Worm (Caenorhabditis elegans): ENCODE measurements around the gene F45D3.2.
A peak's percentile ranks its signal among the peaks of the same experiment; 100 is the strongest.

F45D3.2 gene

DNA sequence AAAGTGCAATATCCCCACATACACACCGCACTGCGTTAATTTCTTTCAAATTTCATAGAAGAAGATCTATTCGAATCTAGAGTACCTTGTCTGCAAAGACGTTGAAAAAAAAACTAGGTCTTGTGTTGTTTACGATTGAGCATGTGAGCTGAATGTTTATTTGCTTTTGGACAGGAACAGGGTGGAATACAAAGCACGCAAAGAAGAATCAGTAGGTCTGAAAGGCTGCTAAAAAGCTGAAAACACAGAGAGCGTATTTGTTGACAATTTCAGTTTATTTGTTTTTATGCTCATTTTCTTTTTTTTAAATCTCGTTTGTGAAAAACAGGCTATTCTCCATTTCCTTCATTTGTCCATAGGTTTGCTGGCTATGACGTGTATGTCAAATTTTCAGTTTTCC is 5.9 kb upstream of the F45D3.2 start:
- TF ChIP-seq tbx-8 (GFP tag; optimal IDR thresholded peaks at IDR 0.05): no peak
- TF ChIP-seq ceh-83 (GFP tag; optimal IDR thresholded peaks at IDR 0.05): no peak
- no peak for TF ChIP-seq elt-1 (tag; optimal IDR thresholded peaks at IDR 0.05; ENCODE audit: borderline replicate concordance, insufficient read depth)
- TF ChIP-seq ces-1 (GFP tag; optimal IDR thresholded peaks at IDR 0.05): no peak
- no peak for TF ChIP-seq blmp-1 (tag; optimal IDR thresholded peaks at IDR 0.05)
- no peak for TF ChIP-seq hlh-1 (tag; optimal IDR thresholded peaks at IDR 0.05)
- TF ChIP-seq ceh-43 (GFP tag; optimal IDR thresholded peaks at IDR 0.05): no peak
- no peak for TF ChIP-seq elt-3 (tag; optimal IDR thresholded peaks at IDR 0.05)
- no peak for TF ChIP-seq unc-120 (tag; optimal IDR thresholded peaks at IDR 0.05; ENCODE audit: poor library complexity, severe bottlenecking)
- no peak for TF ChIP-seq nhr-237 (tag; optimal IDR thresholded peaks at IDR 0.05)
- TF ChIP-seq lsy-2 (tag; optimal IDR thresholded peaks at IDR 0.05): no peak

- TF ChIP-seq tbx-8 (GFP tag; optimal IDR thresholded peaks at IDR 0.05): no peak
These were observed 4.3 kb upstream of the F45D3.2 start for ce11 chrV:12536409-12537038.

ce11 chrV:12537505-12537904 is 3.3 kb upstream of the F45D3.2 start:
- no peak for TF ChIP-seq nhr-76 (tag; optimal IDR thresholded peaks at IDR 0.05)
- TF ChIP-seq lin-32 (GFP tag; optimal IDR thresholded peaks at IDR 0.05): no peak
- no peak for TF ChIP-seq tbx-8 (GFP tag; optimal IDR thresholded peaks at IDR 0.05)
- no peak for TF ChIP-seq drap-1 (GFP tag; optimal IDR thresholded peaks at IDR 0.05)
- no peak for TF ChIP-seq ceh-39 (tag; optimal IDR thresholded peaks at IDR 0.05)
- TF ChIP-seq sem-2 (GFP tag; optimal IDR thresholded peaks at IDR 0.05): no peak
- no peak for TF ChIP-seq snpc-4 (tag; optimal IDR thresholded peaks at IDR 0.05)
- TF ChIP-seq mab-5 (tag; optimal IDR thresholded peaks at IDR 0.05): no peak
- no peak for TF ChIP-seq lin-13 (tag; optimal IDR thresholded peaks at IDR 0.05)
- no peak for TF ChIP-seq ces-1 (GFP tag; optimal IDR thresholded peaks at IDR 0.05)
- TF ChIP-seq M03D4.4 (tag; optimal IDR thresholded peaks at IDR 0.05): no peak

DNA sequence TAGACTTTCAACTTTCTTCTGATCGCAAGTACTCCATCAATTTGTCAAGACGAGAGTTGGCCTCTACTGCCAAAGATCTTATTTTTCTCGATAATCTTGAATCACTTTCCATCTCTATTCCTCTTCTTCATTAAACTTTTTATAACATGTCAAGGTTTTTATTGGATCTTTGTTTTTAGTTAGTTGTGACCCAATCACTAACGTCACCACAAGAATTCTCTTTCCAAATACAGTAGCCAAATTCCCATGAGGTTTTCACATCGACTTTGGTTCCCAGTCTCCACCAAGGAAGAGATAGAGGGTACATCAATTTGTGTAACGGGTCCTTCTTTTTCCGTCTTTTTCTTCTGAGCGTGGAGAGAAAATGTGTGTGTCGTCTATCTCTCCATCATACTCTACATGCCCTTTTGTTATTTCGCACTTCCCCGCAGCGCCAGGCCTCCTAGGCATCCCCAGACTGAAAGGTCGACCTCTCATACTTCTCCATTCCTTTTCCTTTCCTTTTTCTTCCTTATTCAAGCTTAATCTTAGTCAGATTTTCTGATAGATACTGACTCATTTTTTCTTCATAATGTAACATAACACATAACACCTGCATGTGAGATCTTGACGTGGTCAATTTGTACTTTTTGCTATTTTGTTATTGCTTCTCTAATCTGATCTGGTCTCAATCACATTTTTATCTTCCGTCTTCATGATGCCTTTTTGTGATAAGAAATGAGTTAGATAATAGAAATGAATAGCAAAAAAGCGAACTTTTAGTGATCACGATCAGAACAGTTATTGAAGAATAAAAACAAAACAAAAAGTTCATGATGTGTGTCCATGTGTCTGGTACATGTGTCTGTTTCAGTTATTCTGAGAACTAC is 1.6 kb upstream of the F45D3.2 start:
- TF ChIP-seq ces-1 (GFP tag; optimal IDR thresholded peaks at IDR 0.05) (peak; percentile 3), mls-2 (tag; optimal IDR thresholded peaks at IDR 0.05) (no peak), elt-1 (tag; optimal IDR thresholded peaks at IDR 0.05; ENCODE audit: borderline replicate concordance, insufficient read depth) (no peak)

DNA sequence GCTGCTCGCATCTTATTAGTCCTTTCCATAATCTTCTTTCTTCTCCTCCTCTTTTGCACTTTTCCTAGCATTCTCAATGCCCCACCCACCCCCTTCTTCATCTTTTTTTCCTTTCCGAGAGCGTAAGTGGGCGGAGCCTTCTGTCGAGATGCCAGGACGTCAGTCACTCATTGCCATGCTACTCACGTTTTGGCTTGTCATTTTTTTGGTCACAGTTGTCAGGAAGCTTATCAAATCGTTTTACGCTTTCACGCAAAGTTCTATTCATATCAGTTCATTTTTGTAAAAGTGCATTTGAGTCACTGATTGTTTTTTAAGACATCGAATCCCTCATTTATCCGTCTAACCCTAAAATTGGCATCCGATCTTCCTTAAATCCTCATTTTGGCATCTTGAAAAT is 821 bp upstream of the F45D3.2 start:
- TF ChIP-seq blmp-1 (tag; optimal IDR thresholded peaks at IDR 0.05) (no peak), sem-2 (GFP tag; optimal IDR thresholded peaks at IDR 0.05) (no peak), ces-1 (GFP tag; optimal IDR thresholded peaks at IDR 0.05) (no peak), nhr-12 (tag; optimal IDR thresholded peaks at IDR 0.05) (no peak), mab-5 (tag; optimal IDR thresholded peaks at IDR 0.05) (no peak), elt-3 (tag; optimal IDR thresholded peaks at IDR 0.05) (no peak), lin-32 (GFP tag; optimal IDR thresholded peaks at IDR 0.05) (no peak), drap-1 (GFP tag; optimal IDR thresholded peaks at IDR 0.05) (no peak), ceh-39 (tag; optimal IDR thresholded peaks at IDR 0.05) (no peak), ceh-43 (GFP tag; optimal IDR thresholded peaks at IDR 0.05) (no peak), nhr-76 (tag; optimal IDR thresholded peaks at IDR 0.05) (no peak)

ce11 chrV:12541207-12541606 is 368 bp downstream of the F45D3.2 start:
- TF ChIP-seq nhr-28 (tag; optimal IDR thresholded peaks at IDR 0.05) (no peak), nhr-12 (tag; optimal IDR thresholded peaks at IDR 0.05) (no peak), snpc-4 (tag; optimal IDR thresholded peaks at IDR 0.05) (no peak), mep-1 (tag; optimal IDR thresholded peaks at IDR 0.05) (no peak), unc-120 (tag; optimal IDR thresholded peaks at IDR 0.05; ENCODE audit: poor library complexity, severe bottlenecking) (no peak)

DNA sequence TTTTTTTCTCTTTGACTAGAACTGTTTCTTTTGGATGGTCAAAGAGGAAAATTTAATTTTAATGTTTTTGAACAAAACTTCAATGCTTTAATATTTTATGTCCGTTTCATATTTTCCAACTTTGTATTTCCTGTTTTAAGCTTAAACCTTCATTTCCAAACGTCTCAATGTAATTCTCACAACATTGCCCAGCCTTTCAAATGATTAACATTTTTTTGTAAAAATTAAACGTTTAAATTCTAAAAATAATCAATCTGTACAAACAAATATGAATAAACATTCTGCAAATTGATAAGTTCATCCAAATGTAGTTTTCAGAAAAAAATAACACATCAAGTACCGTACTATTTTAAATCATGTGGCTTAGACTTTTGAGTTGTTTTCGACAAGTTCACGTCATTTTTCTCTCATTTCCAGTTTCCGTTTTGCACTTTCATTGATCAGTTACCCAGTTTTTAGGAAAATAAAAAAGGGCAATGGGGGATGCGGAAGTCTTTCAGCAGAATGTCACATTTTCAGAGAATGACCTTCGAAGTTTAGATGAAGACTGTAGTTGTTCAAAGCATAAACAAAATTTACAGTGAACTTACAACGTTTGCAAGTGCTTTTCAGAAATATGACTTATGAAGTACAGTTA is 2.0 kb downstream of the F45D3.2 start:
- TF ChIP-seq nhr-12 (tag; optimal IDR thresholded peaks at IDR 0.05): no peak
- TF ChIP-seq drap-1 (GFP tag; optimal IDR thresholded peaks at IDR 0.05): no peak
- no peak for TF ChIP-seq hlh-1 (tag; optimal IDR thresholded peaks at IDR 0.05)

Data from whole organism, mixed stage, embryonic.